Fruit fly (Drosophila melanogaster) whole organism, embryonic: ENCODE results near the gene CG6067.

ENCODE experiments used
- Abd-B ChIP-seq: fragments of 200-800 bp; sonication (Bioruptor generic); optimal IDR thresholded peaks from 2 replicates; lab custom pipeline; 2018; ENCODE audit warnings: missing biosample characterization, mild to moderate bottlenecking, missing genetic modification characterization, moderate library complexity
- Ada2b ChIP-seq: fragments of 200-800 bp; sonication (Bioruptor generic); IDR thresholded peaks from 2 replicates; pipeline ENCODE4 v1.3.6; 2022; ENCODE audit warnings: missing biosample characterization, missing genetic modification characterization
- B-H1 ChIP-seq: fragments of 200-800 bp; sonication (Bioruptor generic); IDR thresholded peaks from 3 replicates; pipeline ENCODE4 v1.3.6; 2022; ENCODE audit warnings: missing biosample characterization, missing genetic modification characterization
- Bdp1 ChIP-seq: fragments of 200-800 bp; sonication (Bioruptor generic); optimal IDR thresholded peaks from 3 replicates; lab custom pipeline; 2016; ENCODE audit warnings: missing biosample characterization, missing genetic modification characterization
- CG10267 ChIP-seq: fragments of 200-800 bp; sonication (Bioruptor generic); optimal IDR thresholded peaks from 2 replicates; lab custom pipeline; 2018; ENCODE audit warnings: missing biosample characterization, mild to moderate bottlenecking, missing genetic modification characterization, moderate library complexity
- CG10979 ChIP-seq: fragments of 200-800 bp; sonication (Bioruptor generic); optimal IDR thresholded peaks from 2 replicates; lab custom pipeline; 2018; ENCODE audit warnings: missing biosample characterization, mild to moderate bottlenecking, missing genetic modification characterization, moderate library complexity
- CG11504 ChIP-seq: fragments of 200-800 bp; sonication (Bioruptor generic); optimal IDR thresholded peaks from 3 replicates; lab custom pipeline; 2019; ENCODE audit warnings: missing biosample characterization, mild to moderate bottlenecking, missing genetic modification characterization, moderate library complexity
- CG13287 ChIP-seq: fragments of 200-800 bp; sonication (Bioruptor generic); IDR thresholded peaks from 2 replicates; pipeline ENCODE4 v1.3.6; 2022; ENCODE audit warnings: missing biosample characterization, missing genetic modification characterization; ENCODE audit not compliant: partially characterized antibody
- CG13424 ChIP-seq: fragments of 200-800 bp; sonication (Bioruptor generic); optimal IDR thresholded peaks from 2 replicates; lab custom pipeline; 2019; ENCODE audit warnings: missing biosample characterization, mild to moderate bottlenecking, missing genetic modification characterization, moderate library complexity
- CG14710 ChIP-seq: fragments of 200-800 bp; sonication (Bioruptor generic); optimal IDR thresholded peaks from 3 replicates; lab custom pipeline; 2019; ENCODE audit warnings: missing biosample characterization, mild to moderate bottlenecking, missing genetic modification characterization, moderate library complexity
- CG15073 ChIP-seq: fragments of 200-800 bp; sonication (Bioruptor generic); optimal IDR thresholded peaks from 2 replicates; lab custom pipeline; 2016; ENCODE audit warnings: missing biosample characterization, missing genetic modification characterization
- CG15601 ChIP-seq: fragments of 200-800 bp; sonication (Bioruptor generic); optimal IDR thresholded peaks from 3 replicates; lab custom pipeline; 2019; ENCODE audit warnings: missing biosample characterization, mild to moderate bottlenecking, missing genetic modification characterization, moderate library complexity
- CG1603 ChIP-seq: fragments of 200-800 bp; sonication (Bioruptor generic); optimal IDR thresholded peaks from 2 replicates; lab custom pipeline; 2019; ENCODE audit warnings: missing biosample characterization, mild to moderate bottlenecking, missing genetic modification characterization, moderate library complexity
- CG16815 ChIP-seq: fragments of 200-800 bp; sonication (Bioruptor generic); optimal IDR thresholded peaks from 3 replicates; lab custom pipeline; 2017; ENCODE audit warnings: missing biosample characterization, mild to moderate bottlenecking, missing genetic modification characterization
- CG16863 ChIP-seq: fragments of 200-800 bp; sonication (Bioruptor generic); optimal IDR thresholded peaks from 3 replicates; lab custom pipeline; 2016; ENCODE audit warnings: missing biosample characterization, missing genetic modification characterization
- CG17912 ChIP-seq: fragments of 200-800 bp; sonication (Bioruptor generic); optimal IDR thresholded peaks from 2 replicates; lab custom pipeline; 2018; ENCODE audit warnings: missing biosample characterization, mild to moderate bottlenecking, missing genetic modification characterization
- CG2712 ChIP-seq: fragments of 200-800 bp; optimal IDR thresholded peaks from 3 replicates; lab custom pipeline; 2019; ENCODE audit warnings: missing biosample characterization, mild to moderate bottlenecking, missing genetic modification characterization, moderate library complexity
- CG30020 ChIP-seq: fragments of 200-800 bp; optimal IDR thresholded peaks from 2 replicates; lab custom pipeline; 2019; ENCODE audit warnings: missing biosample characterization, mild to moderate bottlenecking, missing genetic modification characterization, moderate library complexity
- CG32532 ChIP-seq: fragments of 200-800 bp; sonication (Bioruptor generic); IDR thresholded peaks from 2 replicates; pipeline ENCODE4 v1.3.6; 2022; ENCODE audit warnings: missing biosample characterization, missing genetic modification characterization
- CG33557 ChIP-seq: fragments of 200-800 bp; sonication (Bioruptor generic); optimal IDR thresholded peaks from 2 replicates; lab custom pipeline; 2019; ENCODE audit warnings: missing biosample characterization, mild to moderate bottlenecking, missing genetic modification characterization, moderate library complexity
- CG42726 ChIP-seq: fragments of 200-800 bp; sonication (Bioruptor generic); IDR thresholded peaks from 2 replicates; pipeline ENCODE4 v1.3.6; 2022; ENCODE audit warnings: missing biosample characterization, missing genetic modification characterization; ENCODE audit not compliant: partially characterized antibody
- CG4707 ChIP-seq: fragments of 200-800 bp; sonication (Bioruptor generic); optimal IDR thresholded peaks from 2 replicates; lab custom pipeline; 2018; ENCODE audit warnings: missing biosample characterization, mild to moderate bottlenecking, missing genetic modification characterization, moderate library complexity
- CG6854 ChIP-seq: fragments of 200-800 bp; sonication (Bioruptor generic); optimal IDR thresholded peaks from 3 replicates; lab custom pipeline; 2017; ENCODE audit warnings: missing biosample characterization, mild to moderate bottlenecking, missing genetic modification characterization
- CG7745 ChIP-seq: fragments of 200-800 bp; sonication (Bioruptor generic); optimal IDR thresholded peaks from 2 replicates; lab custom pipeline; 2018; ENCODE audit warnings: missing biosample characterization, mild to moderate bottlenecking, missing genetic modification characterization, moderate library complexity
- CTCF ChIP-seq: fragments of 200-800 bp; sonication (Bioruptor generic); optimal IDR thresholded peaks from 2 replicates; lab custom pipeline; 2017; ENCODE audit warnings: missing biosample characterization, mild to moderate bottlenecking, missing genetic modification characterization, moderate library complexity
- Dek ChIP-seq: fragments of 200-800 bp; sonication (Bioruptor generic); optimal IDR thresholded peaks from 3 replicates; lab custom pipeline; 2019; ENCODE audit warnings: missing biosample characterization, mild to moderate bottlenecking, missing genetic modification characterization, moderate library complexity
- Dip2 ChIP-seq: fragments of 200-800 bp; sonication (Bioruptor generic); IDR thresholded peaks from 2 replicates; pipeline ENCODE4 v1.3.6; 2022; ENCODE audit warnings: missing biosample characterization, missing genetic modification characterization
- Dll ChIP-seq: fragments of 200-800 bp; sonication (Bioruptor generic); IDR thresholded peaks from 4 replicates; pipeline ENCODE4 v1.3.6; 2022; ENCODE audit warnings: missing biosample characterization, missing genetic modification characterization; ENCODE audit not compliant: partially characterized antibody
- HLH54F ChIP-seq: fragments of 200-800 bp; sonication (Bioruptor generic); optimal IDR thresholded peaks from 3 replicates; lab custom pipeline; 2016; ENCODE audit warnings: missing biosample characterization, missing genetic modification characterization
- HmgZ ChIP-seq: fragments of 200-800 bp; sonication (Bioruptor generic); optimal IDR thresholded peaks from 2 replicates; lab custom pipeline; 2018; ENCODE audit warnings: missing biosample characterization, mild to moderate bottlenecking, missing genetic modification characterization
- Hr51 ChIP-seq, 2 experiments: fragments of 200-800 bp; sonication (Bioruptor generic); optimal IDR thresholded peaks; 2 replicates in 1 of 2; 3 replicates in 1 of 2; lab custom pipeline; 2016 to 2018; ENCODE audit warnings: missing biosample characterization in 2 of 2, missing genetic modification characterization in 2 of 2, mild to moderate bottlenecking in 1 of 2, moderate library complexity in 1 of 2
- Mad ChIP-seq: fragments of 200-800 bp; sonication (Bioruptor generic); optimal IDR thresholded peaks from 2 replicates; lab custom pipeline; 2016; ENCODE audit warnings: missing biosample characterization, missing genetic modification characterization
- Med ChIP-seq: fragments of 200-800 bp; sonication (Bioruptor generic); peaks from one replicate; lab custom pipeline; 2016; ENCODE audit warnings: missing biosample characterization, missing genetic modification characterization, mild to moderate bottlenecking, inconsistent platforms, moderate library complexity
- Opbp ChIP-seq: fragments of 200-800 bp; sonication (Bioruptor generic); IDR thresholded peaks from 3 replicates; pipeline ENCODE4 v1.3.6; 2022; ENCODE audit warnings: missing biosample characterization, missing genetic modification characterization; ENCODE audit not compliant: partially characterized antibody
- Pdp1 ChIP-seq, 2 experiments: fragments of 200-800 bp; sonication (Bioruptor generic); optimal IDR thresholded peaks; 3 replicates each; lab custom pipeline; 2016; ENCODE audit warnings: missing biosample characterization in 2 of 2, missing genetic modification characterization in 2 of 2, mild to moderate bottlenecking in 1 of 2, moderate library complexity in 1 of 2
- Rx ChIP-seq: fragments of 200-800 bp; sonication (Bioruptor generic); IDR thresholded peaks from 2 replicates; pipeline ENCODE4 v1.3.6; 2022; ENCODE audit warnings: missing biosample characterization, missing genetic modification characterization
- Sry-δ ChIP-seq: fragments of 200-800 bp; sonication (Bioruptor generic); optimal IDR thresholded peaks from 2 replicates; lab custom pipeline; 2016; ENCODE audit warnings: missing biosample characterization, missing genetic modification characterization
- TFAM ChIP-seq: fragments of 200-800 bp; sonication (Bioruptor generic); optimal IDR thresholded peaks from 2 replicates; lab custom pipeline; 2017; ENCODE audit warnings: missing biosample characterization, missing genetic modification characterization, inconsistent platforms
- Vsx1 ChIP-seq: fragments of 200-800 bp; sonication (Bioruptor generic); optimal IDR thresholded peaks from 2 replicates; lab custom pipeline; 2017; ENCODE audit warnings: missing biosample characterization, mild to moderate bottlenecking, missing genetic modification characterization, missing genetic modification reagents
- Xrp1 ChIP-seq: fragments of 200-800 bp; sonication (Bioruptor generic); IDR thresholded peaks from 2 replicates; pipeline ENCODE4 v1.3.6; 2022; ENCODE audit warnings: missing biosample characterization, missing genetic modification characterization
- amos ChIP-seq: fragments of 200-800 bp; sonication (Bioruptor generic); IDR thresholded peaks from 2 replicates; pipeline ENCODE4 v1.3.6; 2022; ENCODE audit warnings: missing biosample characterization, missing genetic modification characterization; ENCODE audit not compliant: partially characterized antibody
- ci ChIP-seq: fragments of 200-800 bp; sonication (Bioruptor generic); IDR thresholded peaks from 3 replicates; pipeline ENCODE4 v1.3.6; 2022; ENCODE audit warnings: missing biosample characterization, missing genetic modification characterization
- gsb-n ChIP-seq: fragments of 200-800 bp; sonication (Bioruptor generic); optimal IDR thresholded peaks from 3 replicates; lab custom pipeline; 2018; ENCODE audit warnings: missing biosample characterization, mild to moderate bottlenecking, missing genetic modification characterization
- ham ChIP-seq: fragments of 200-800 bp; sonication (Bioruptor generic); IDR thresholded peaks from 2 replicates; pipeline ENCODE4 v1.3.6; 2022; ENCODE audit warnings: missing biosample characterization, missing genetic modification characterization
- nmo ChIP-seq: fragments of 200-800 bp; sonication (Bioruptor generic); optimal IDR thresholded peaks from 2 replicates; lab custom pipeline; 2018; ENCODE audit warnings: missing biosample characterization, mild to moderate bottlenecking, missing genetic modification characterization, moderate library complexity
- pan ChIP-seq, 4 experiments: fragments of >200 bp in 3 of 4; fragments of 200-800 bp in 1 of 4; sonication (Bioruptor generic) in 1 of 4; optimal IDR thresholded peaks in 3 of 4; IDR thresholded peaks in 1 of 4; 2 replicates each; pipeline versions ENCODE4 v1.3.6 to Lab custom; 2017 to 2022; ENCODE audit warnings: missing biosample characterization in 2 of 4, missing genetic modification characterization in 2 of 4, mixed read lengths in 1 of 4
- vvl ChIP-seq: fragments of 200-800 bp; sonication (Bioruptor generic); IDR thresholded peaks from 2 replicates; pipeline ENCODE4 v1.3.6; 2022; ENCODE audit warnings: missing biosample characterization, missing genetic modification characterization
- yki ChIP-seq: fragments of >200 bp; optimal IDR thresholded peaks from 3 replicates; lab custom pipeline; 2018

Gene CG6067

dm6 chrX:5989368-5989767 is 33.9 kb downstream of the CG6067 start (continued):
- peak; percentile 54 for TF ChIP-seq Ada2b
- peak; percentile 51; the same call in 1 of the 2 replicates for TF ChIP-seq CG32532 (GFP tag; lab: Robert Waterston, UW)

dm6 chrX:5992141-5992540 is 36.7 kb downstream of the CG6067 start:
- TF ChIP-seq CG6854 (GFP tag; lab: Kevin White, UChicago) (no peak), CG1603 (tag; lab: Kevin White, UChicago) (peak; percentile 54), ci (GFP tag; lab: Robert Waterston, UW) (0 out of 3 replicates have a peak, but pooled peaks have one; percentile 42), vvl (GFP tag; lab: Robert Waterston, UW) (peak; percentile 34; the same call in 1 of the 2 replicates), Pdp1 (GFP tag; optimal IDR thresholded peaks at IDR 0.05; lab: Kevin White, UChicago) (peak in 1 of 2 experiments; percentile 54), B-H1 (GFP tag; lab: Robert Waterston, UW) (no peak), gsb-n (tag; lab: Kevin White, UChicago) (peak; percentile 20), CG15073 (GFP tag; lab: Kevin White, UChicago) (no peak), Dll (GFP tag; lab: Robert Waterston, UW) (no peak), CG16863 (GFP tag; lab: Kevin White, UChicago) (no peak), Xrp1 (no peak), Rx (GFP tag; lab: Robert Waterston, UW) (no peak), CG13424 (peak; percentile 11), yki (lab: Kevin White, UChicago) (peak; percentile 18), amos (GFP tag; lab: Robert Waterston, UW) (peak; percentile 22; the same call in 1 of the 2 replicates), Hr51 (GFP tag; optimal IDR thresholded peaks at IDR 0.05; lab: Kevin White, UChicago) (peak in 1 of 2 experiments; percentile 22), Opbp (GFP tag; lab: Robert Waterston, UW) (peak; percentile 32; the same call in 1 of the 3 replicates), CG33557 (no peak), CG4707 (GFP tag; lab: Kevin White, UChicago) (peak; percentile 14), Abd-B (no peak), HmgZ (tag; lab: Kevin White, UChicago) (peak; percentile 40), CG16815 (GFP tag; lab: Kevin White, UChicago) (no peak), CG13287 (GFP tag; lab: Robert Waterston, UW) (peak; percentile 8; the same call in 1 of the 2 replicates), CG11504 (tag; lab: Kevin White, UChicago) (peak; percentile 29), Sry-δ (no peak), CTCF (peak; percentile 83), CG15601 (tag; lab: Kevin White, UChicago) (peak; percentile 40), Mad (no peak), pan (optimal IDR thresholded peaks at IDR 0.05; lab: Kevin White, UChicago) (no peak), pan (GFP tag; optimal IDR thresholded peaks at IDR 0.05 in 1 of 2, IDR thresholded peaks at IDR 0.05 in 1 of 2) (peak in 1 of 2 experiments; percentile 25), Dip2 (GFP tag; lab: Robert Waterston, UW) (no peak), TFAM (GFP tag; lab: Kevin White, UChicago) (no peak), ham (no peak), Dek (tag; lab: Kevin White, UChicago) (peak; percentile 3), CG42726 (GFP tag; lab: Robert Waterston, UW) (peak; percentile 61; the same call in 1 of the 2 replicates), CG14710 (peak; percentile 36), Med (GFP tag; lab: Kevin White, UChicago) (peak; percentile 79), Vsx1 (GFP tag; lab: Kevin White, UChicago) (peak; percentile 95), CG17912 (peak; percentile 12), CG10267 (tag; lab: Kevin White, UChicago) (peak; percentile 5), CG10979 (tag; lab: Kevin White, UChicago) (peak; percentile 15), CG2712 (peak; percentile 10), Bdp1 (GFP tag; lab: Kevin White, UChicago) (no peak), CG7745 (peak; percentile 85), CG30020 (tag; lab: Kevin White, UChicago) (no peak), HLH54F (no peak), nmo (GFP tag; lab: Kevin White, UChicago) (peak; percentile 7)
